Worm (Caenorhabditis elegans) whole organism, L3 larva: Measurements from ENCODE around the gene B0252.5.

ENCODE experiments used
- ZK546.5 ChIP-seq: sonication (generic microtip); optimal IDR thresholded peaks from 2 replicates; lab custom pipeline; 2017; ENCODE audit warnings: missing biosample characterization, missing genetic modification characterization
- aly-2 ChIP-seq: fragments of 150-350 bp; optimal IDR thresholded peaks from 2 replicates; lab custom pipeline; 2014; ENCODE audit warnings: missing biosample characterization, missing genetic modification characterization
- ama-1 ChIP-seq: fragments of 150-350 bp; optimal IDR thresholded peaks from 2 replicates; lab custom pipeline; 2018
- elt-3 ChIP-seq, 3 experiments: fragments of 150-350 bp in 1 of 3; sonication (generic microtip) in 2 of 3; optimal IDR thresholded peaks; 2 replicates in 2 of 3; 4 replicates in 1 of 3; lab custom pipeline; 2014 to 2017; ENCODE audit warnings: missing biosample characterization in 3 of 3, missing genetic modification characterization in 3 of 3
- eor-1 ChIP-seq, 2 experiments: fragments of 150-350 bp; optimal IDR thresholded peaks; 2 replicates each; lab custom pipeline; 2014 to 2018; ENCODE audit warnings: missing biosample characterization in 2 of 2, missing genetic modification characterization in 2 of 2
- nhr-11 ChIP-seq: fragments of 150-350 bp; optimal IDR thresholded peaks from 2 replicates; lab custom pipeline; 2014; ENCODE audit warnings: missing biosample characterization, missing genetic modification characterization
- nhr-12 ChIP-seq: fragments of 150-350 bp; optimal IDR thresholded peaks from 2 replicates; lab custom pipeline; 2014; ENCODE audit warnings: missing biosample characterization, missing genetic modification characterization
- nhr-28 ChIP-seq: fragments of 150-350 bp; optimal IDR thresholded peaks from 2 replicates; lab custom pipeline; 2014; ENCODE audit warnings: missing biosample characterization, missing genetic modification characterization
- pha-4 ChIP-seq: fragments of 150-350 bp; optimal IDR thresholded peaks from 2 replicates; lab custom pipeline; 2014; ENCODE audit warnings: missing biosample characterization, missing genetic modification reagents, missing genetic modification characterization
- pqm-1 ChIP-seq: fragments of 150-350 bp; optimal IDR thresholded peaks from 2 replicates; lab custom pipeline; 2017; ENCODE audit warnings: missing biosample characterization, missing genetic modification characterization, inconsistent platforms
- skn-1 ChIP-seq: fragments of 150-350 bp; optimal IDR thresholded peaks from 2 replicates; lab custom pipeline; 2014; ENCODE audit warnings: missing biosample characterization, missing genetic modification characterization
- tbx-2 ChIP-seq: sonication (generic microtip); optimal IDR thresholded peaks from 2 replicates; lab custom pipeline; 2016; ENCODE audit warnings: mild to moderate bottlenecking, missing genetic modification characterization, missing compliant biosample characterization
- unc-62 ChIP-seq: fragments of 150-350 bp; sonication (generic microtip); optimal IDR thresholded peaks from 4 replicates; lab custom pipeline; 2014; ENCODE audit warnings: missing biosample characterization, missing genetic modification reagents, missing genetic modification characterization
- ztf-11 ChIP-seq: fragments of 150-350 bp; optimal IDR thresholded peaks from 2 replicates; lab custom pipeline; 2014; ENCODE audit warnings: missing biosample characterization, missing genetic modification characterization

ce11 chrII:6882335-6882734 lies 36.3 kb downstream of the B0252.5 start:
- TF ChIP-seq pha-4 (tag; lab: Kevin White, UChicago) (no peak), nhr-28 (tag; lab: Kevin White, UChicago) (no peak), aly-2 (tag; lab: Kevin White, UChicago) (no peak), nhr-11 (no peak), ZK546.5 (tag; lab: Kevin White, UChicago) (no peak), tbx-2 (tag; lab: Kevin White, UChicago) (no peak), pqm-1 (tag; lab: Kevin White, UChicago) (no peak), unc-62 (GFP tag; lab: Kevin White, UChicago) (no peak), ztf-11 (tag; lab: Kevin White, UChicago) (no peak), ama-1 (no peak), eor-1 (tag; optimal IDR thresholded peaks at IDR 0.05; lab: Kevin White, UChicago) (no peak), skn-1 (tag; lab: Kevin White, UChicago) (no peak), nhr-12 (no peak), elt-3 (tag; optimal IDR thresholded peaks at IDR 0.05; lab: Kevin White, UChicago) (no peak)
